Fruit fly (Drosophila melanogaster): ENCODE results near the gene CG13607.

CG13607 gene

dm6 chr3R:24108902-24109389 lies 7.2 kb downstream of the CG13607 start, which contains the start of the genes eIF4EHP and CG18428 (continued):
- peak; percentile 98 for TF ChIP-seq Blimp-1 (GFP tag; optimal IDR thresholded peaks at IDR 0.05)
- TF ChIP-seq ato (GFP tag; IDR thresholded peaks at IDR 0.05; ENCODE audit: partially characterized antibody) = no peak
- no peak; the same call in 1 of the 2 replicates for TF ChIP-seq H2.0 (GFP tag; IDR thresholded peaks at IDR 0.05)
- TF ChIP-seq CG6813 (GFP tag; optimal IDR thresholded peaks at IDR 0.05) = peak; percentile 99
- no peak for TF ChIP-seq Tbp (GFP tag; optimal IDR thresholded peaks at IDR 0.05)
- TF ChIP-seq MBD-R2 (GFP tag; IDR thresholded peaks at IDR 0.05) = no peak; the same call in 1 of the 2 replicates
- TF ChIP-seq lab (GFP tag; optimal IDR thresholded peaks at IDR 0.05) = peak; percentile 100
- TF ChIP-seq Dip3 (GFP tag; optimal IDR thresholded peaks at IDR 0.05) = peak; percentile 89
- TF ChIP-seq Camta (GFP tag; optimal IDR thresholded peaks at IDR 0.05) = peak; percentile 89
- TF ChIP-seq lola (GFP tag; optimal IDR thresholded peaks at IDR 0.05) = peak in 1 of 3 experiments; percentile 100
- TF ChIP-seq phol (tag; optimal IDR thresholded peaks at IDR 0.05) = peak; percentile 99
- peak; percentile 70 for TF ChIP-seq Kr (GFP tag; optimal IDR thresholded peaks at IDR 0.05)
- TF ChIP-seq Neu2 (GFP tag; optimal IDR thresholded peaks at IDR 0.05; ENCODE audit: borderline replicate concordance) = no peak
- TF ChIP-seq D19B (GFP tag; optimal IDR thresholded peaks at IDR 0.05) = peak; percentile 99
- TF ChIP-seq inv (GFP tag; IDR thresholded peaks at IDR 0.05; ENCODE audit: partially characterized antibody) = no peak
- peak; percentile 99 for TF ChIP-seq CG18262 (tag; optimal IDR thresholded peaks at IDR 0.05)
- peak; percentile 99 for TF ChIP-seq oc (tag; optimal IDR thresholded peaks at IDR 0.05)
- peak; percentile 99 for TF ChIP-seq tap (tag; optimal IDR thresholded peaks at IDR 0.05)
- no peak; the same call in 1 of the 3 replicates for TF ChIP-seq ase (GFP tag; IDR thresholded peaks at IDR 0.05)
- TF ChIP-seq CG3726 (GFP tag; IDR thresholded peaks at IDR 0.05) = no peak; the same call in 2 of the 3 replicates
- no peak for TF ChIP-seq gsb (GFP tag; IDR thresholded peaks at IDR 0.05)
- peak; percentile 85 for TF ChIP-seq bab2 (GFP tag; optimal IDR thresholded peaks at IDR 0.05)
- TF ChIP-seq cg (GFP tag; optimal IDR thresholded peaks at IDR 0.05) = peak; percentile 54
- no peak for TF ChIP-seq Rfx (GFP tag; IDR thresholded peaks at IDR 0.05)
- no peak for TF ChIP-seq Gsc (GFP tag; IDR thresholded peaks at IDR 0.05)
- TF ChIP-seq CG31224 (GFP tag; IDR thresholded peaks at IDR 0.05) = no peak
- peak; percentile 89 for TF ChIP-seq CG7786 (GFP tag; optimal IDR thresholded peaks at IDR 0.05)
- peak; percentile 99 for TF ChIP-seq sqz (GFP tag; optimal IDR thresholded peaks at IDR 0.05)
- TF ChIP-seq br (optimal IDR thresholded peaks at IDR 0.05) = no peak
- no peak for TF ChIP-seq CG32532 (GFP tag; IDR thresholded peaks at IDR 0.05)
- TF ChIP-seq lmd (GFP tag; IDR thresholded peaks at IDR 0.05) = no peak
- TF ChIP-seq B-H2 (GFP tag; optimal IDR thresholded peaks at IDR 0.05) = peak; percentile 100
- TF ChIP-seq ken (GFP tag; IDR thresholded peaks at IDR 0.05) = 0 out of 3 replicates have a peak, but pooled peaks have one; percentile 97
- TF ChIP-seq sr (GFP tag; IDR thresholded peaks at IDR 0.05) = peak; percentile 82; the same call in 2 of the 3 replicates
- 0 out of 2 replicates have a peak, but pooled peaks have one; percentile 99 for TF ChIP-seq GATAe (GFP tag; conservative IDR thresholded peaks at IDR 0.05)
- no peak for TF ChIP-seq ro (GFP tag; IDR thresholded peaks at IDR 0.05)
- TF ChIP-seq CG18476 (GFP tag; optimal IDR thresholded peaks at IDR 0.05) = peak; percentile 97
- TF ChIP-seq sim (GFP tag; IDR thresholded peaks at IDR 0.05) = no peak
- peak; percentile 96 for TF ChIP-seq CG4820 (GFP tag; optimal IDR thresholded peaks at IDR 0.05)
- TF ChIP-seq CG10209 (GFP tag; optimal IDR thresholded peaks at IDR 0.05) = peak; percentile 99
- peak; percentile 88 for TF ChIP-seq CG4854 (GFP tag; optimal IDR thresholded peaks at IDR 0.05)
- TF ChIP-seq usp (GFP tag; optimal IDR thresholded peaks at IDR 0.05) = no peak
- peak; percentile 97 for TF ChIP-seq CG4707 (GFP tag; optimal IDR thresholded peaks at IDR 0.05)
- peak; percentile 89 for TF ChIP-seq dm (GFP tag; optimal IDR thresholded peaks at IDR 0.05)
- peak; percentile 90 for TF ChIP-seq CG17186 (GFP tag; optimal IDR thresholded peaks at IDR 0.05)
- no peak for TF ChIP-seq HLH3B (GFP tag; IDR thresholded peaks at IDR 0.05)
- peak; percentile 75 for TF ChIP-seq fu2 (GFP tag; optimal IDR thresholded peaks at IDR 0.05)
- TF ChIP-seq pzg (GFP tag; optimal IDR thresholded peaks at IDR 0.05) = peak; percentile 74
- TF ChIP-seq dpn (GFP tag; optimal IDR thresholded peaks at IDR 0.05) = peak; percentile 90 to 99
- TF ChIP-seq CG17829 (tag; optimal IDR thresholded peaks at IDR 0.05) = peak; percentile 100
- TF ChIP-seq Mes4 (GFP tag; optimal IDR thresholded peaks at IDR 0.05) = peak; percentile 62
